Fruit fly (Drosophila melanogaster): ENCODE measurements around the gene CG32024.

CG32024 gene

dm6 chr3L:8830017-8830702 is 22.8 kb downstream of the CG32024 start (continued):
- no peak for TF ChIP-seq gfzf (GFP tag; optimal IDR thresholded peaks at IDR 0.05)
- peak; percentile 34 for TF ChIP-seq exex (tag; optimal IDR thresholded peaks at IDR 0.05)
- no peak for TF ChIP-seq CG31441 (GFP tag; IDR thresholded peaks at IDR 0.05)
- TF ChIP-seq Atf6 (GFP tag; IDR thresholded peaks at IDR 0.05), result no peak
- TF ChIP-seq al (GFP tag; IDR thresholded peaks at IDR 0.05), result no peak
- no peak for TF ChIP-seq CG4328 (GFP tag; optimal IDR thresholded peaks at IDR 0.05)
- no peak for TF ChIP-seq nom (GFP tag; optimal IDR thresholded peaks at IDR 0.05)

DNA sequence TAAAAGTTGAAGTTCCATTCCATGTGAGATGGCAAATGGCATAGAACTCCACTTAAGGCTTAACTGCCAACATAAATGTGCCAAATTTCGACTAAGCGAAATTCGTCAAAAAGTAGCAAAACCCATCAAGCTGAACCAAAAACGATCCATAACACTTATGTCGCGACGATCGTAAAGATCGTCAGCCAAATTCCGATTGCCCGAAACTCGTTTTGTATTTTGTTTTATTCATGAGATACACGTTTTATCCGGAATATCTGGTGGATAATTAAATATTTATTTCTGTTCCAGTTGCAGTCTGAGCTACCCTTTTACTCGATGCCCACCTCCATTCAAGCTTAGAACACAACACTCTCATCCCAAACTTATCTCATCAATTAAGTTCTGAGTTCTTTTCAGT is 23.6 kb downstream of the CG32024 start:
- peak; percentile 56 for TF ChIP-seq sd (tag; optimal IDR thresholded peaks at IDR 0.05)
- peak; percentile 63; the same call in 1 of the 2 replicates for TF ChIP-seq vvl (GFP tag; IDR thresholded peaks at IDR 0.05)
- TF ChIP-seq CG7786 (GFP tag; optimal IDR thresholded peaks at IDR 0.05), result no peak
- peak; percentile 62 for TF ChIP-seq CG13894 (tag; optimal IDR thresholded peaks at IDR 0.05)
- TF ChIP-seq ssp (GFP tag; IDR thresholded peaks at IDR 0.05), result no peak
- TF ChIP-seq abd-A (tag; optimal IDR thresholded peaks at IDR 0.05), result peak; percentile 20
- TF ChIP-seq bbx (GFP tag; IDR thresholded peaks at IDR 0.05; ENCODE audit: partially characterized antibody), result 0 out of 2 replicates have a peak, but pooled peaks have one; percentile 7
- TF ChIP-seq chinmo (GFP tag; IDR thresholded peaks at IDR 0.05; ENCODE audit: partially characterized antibody), result peak; percentile 78; the same call in 2 of the 4 replicates
- TF ChIP-seq az2 (GFP tag; optimal IDR thresholded peaks at IDR 0.05), result no peak
- TF ChIP-seq eyg (GFP tag; optimal IDR thresholded peaks at IDR 0.05), result no peak
- TF ChIP-seq CG12769 (tag; optimal IDR thresholded peaks at IDR 0.05), result peak; percentile 17
- no peak for TF ChIP-seq emc (GFP tag; optimal IDR thresholded peaks at IDR 0.05)

DNA sequence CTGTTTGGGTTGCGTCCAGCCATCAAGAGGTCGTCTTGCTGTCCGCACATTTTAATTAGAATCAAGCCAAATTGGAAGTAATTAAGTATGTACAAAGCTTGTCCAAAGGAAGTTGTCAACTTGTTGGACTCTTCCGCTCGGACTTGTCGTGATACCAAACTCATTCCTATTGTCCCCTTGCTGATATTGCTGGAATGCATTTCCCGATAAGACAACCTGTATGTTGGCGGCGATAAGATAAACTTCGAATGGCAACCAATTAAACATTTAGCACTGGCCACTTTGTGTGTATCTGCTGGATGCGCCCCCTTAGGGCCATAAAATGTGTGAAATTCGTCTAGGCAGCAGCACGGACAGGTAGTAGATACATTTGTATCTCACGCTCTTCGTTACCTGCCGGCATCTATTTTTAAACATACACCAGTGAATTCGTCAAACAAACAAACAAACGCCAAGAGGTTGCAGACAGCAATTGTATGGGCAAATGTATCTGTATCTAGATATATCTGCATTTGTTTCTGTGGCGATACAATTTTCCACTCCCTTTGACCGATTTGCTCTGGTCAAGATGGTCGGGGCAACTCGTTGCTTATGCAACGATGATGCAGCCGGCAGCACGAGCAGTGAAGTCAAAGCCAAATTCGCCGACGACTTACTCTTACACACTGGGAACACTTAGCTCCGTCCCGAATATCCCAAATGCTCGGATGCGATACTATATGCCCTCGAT is 25.5 kb downstream of the CG32024 start:
- TF ChIP-seq grn (GFP tag; optimal IDR thresholded peaks at IDR 0.05) (peak; percentile 10), so (GFP tag; IDR thresholded peaks at IDR 0.05) (0 out of 3 replicates have a peak, but pooled peaks have one; percentile 7), cad (GFP tag; optimal IDR thresholded peaks at IDR 0.05) (peak; percentile 93), Awh (GFP tag; IDR thresholded peaks at IDR 0.05) (0 out of 2 replicates have a peak, but pooled peaks have one; percentile 7), CG9437 (GFP tag; optimal IDR thresholded peaks at IDR 0.05) (no peak), emc (GFP tag; optimal IDR thresholded peaks at IDR 0.05) (no peak), sim (GFP tag; IDR thresholded peaks at IDR 0.05) (0 out of 2 replicates have a peak, but pooled peaks have one; percentile 15), CG5953 (GFP tag; IDR thresholded peaks at IDR 0.05) (0 out of 2 replicates have a peak, but pooled peaks have one; percentile 18), CG12769 (tag; optimal IDR thresholded peaks at IDR 0.05) (peak; percentile 8), Pdp1 (GFP tag; optimal IDR thresholded peaks at IDR 0.05) (peak in 1 of 2 experiments; percentile 86), Fer1 (GFP tag; optimal IDR thresholded peaks at IDR 0.05) (no peak), Hr78 (GFP tag; optimal IDR thresholded peaks at IDR 0.05) (peak in 1 of 2 experiments; percentile 9), CG11456 (GFP tag; IDR thresholded peaks at IDR 0.05) (no peak), Asciz (GFP tag; optimal IDR thresholded peaks at IDR 0.05) (no peak), chinmo (GFP tag; IDR thresholded peaks at IDR 0.05; ENCODE audit: partially characterized antibody) (0 out of 4 replicates have a peak, but pooled peaks have one; percentile 12), Med (GFP tag) (peak; percentile 56), yki (optimal IDR thresholded peaks at IDR 0.05) (no peak), zen (tag; optimal IDR thresholded peaks at IDR 0.05) (peak; percentile 30), aop (GFP tag; IDR thresholded peaks at IDR 0.05) (no peak), CkIIα-i1 (GFP tag; IDR thresholded peaks at IDR 0.05) (0 out of 2 replicates have a peak, but pooled peaks have one; percentile 11), kni (GFP tag; optimal IDR thresholded peaks at IDR 0.05) (peak; percentile 29), Elba2 (GFP tag; optimal IDR thresholded peaks at IDR 0.05) (peak; percentile 85), GATAe (GFP tag; conservative IDR thresholded peaks at IDR 0.05) (peak; percentile 46; the same call in 1 of the 2 replicates), gt (GFP tag; IDR thresholded peaks at IDR 0.05) (no peak), CG8290 (GFP tag; optimal IDR thresholded peaks at IDR 0.05) (no peak), CG8290 (tag; optimal IDR thresholded peaks at IDR 0.05) (peak in 1 of 2 experiments; percentile 24), sd (tag; optimal IDR thresholded peaks at IDR 0.05) (peak; percentile 95), tll (GFP tag; optimal IDR thresholded peaks at IDR 0.05) (peak in 1 of 2 experiments; percentile 92), sens (GFP tag) (peak; percentile 70), CG11093 (GFP tag; IDR thresholded peaks at IDR 0.05) (no peak)

Data from whole organism, embryonic.